Worm (Caenorhabditis elegans): ENCODE data around the gene R05A10.8.

DNA sequence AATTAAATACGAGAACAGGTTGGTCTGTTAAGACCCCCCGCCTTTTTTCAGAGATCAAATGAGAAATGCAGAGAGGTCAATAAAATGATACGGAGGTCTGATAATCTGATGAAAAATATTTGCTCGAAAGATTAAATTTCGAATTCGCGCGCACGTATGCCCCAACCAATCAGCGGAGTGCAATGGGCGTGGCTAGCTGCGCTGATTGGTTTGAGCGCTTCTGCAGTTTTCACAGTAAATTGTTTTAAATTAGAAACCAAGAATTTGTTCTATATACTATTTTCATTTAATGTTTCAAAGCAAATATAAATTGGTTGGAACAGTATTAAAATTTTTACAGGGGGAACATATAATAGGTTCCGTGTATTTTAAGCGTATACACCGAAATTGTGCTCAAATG lies 38.7 kb downstream of the R05A10.8 start:
- TF ChIP-seq mdl-1 (tag; optimal IDR thresholded peaks at IDR 0.05), result no peak
- no peak for TF ChIP-seq R02D3.7 (tag; optimal IDR thresholded peaks at IDR 0.05)
- TF ChIP-seq nhr-11 (tag; optimal IDR thresholded peaks at IDR 0.05), result no peak
- no peak for TF ChIP-seq fkh-10 (GFP tag; optimal IDR thresholded peaks at IDR 0.05)
- no peak for TF ChIP-seq ama-1 (optimal IDR thresholded peaks at IDR 0.05)
- TF ChIP-seq nhr-42 (GFP tag; IDR thresholded peaks at IDR 0.05), result no peak
- TF ChIP-seq pha-4 (GFP tag; IDR thresholded peaks at IDR 0.05), result no peak
- TF ChIP-seq pha-4 (tag; optimal IDR thresholded peaks at IDR 0.05), result no peak
- TF ChIP-seq unc-62 (GFP tag; optimal IDR thresholded peaks at IDR 0.05 in 1 of 2), result no peak
- no peak for TF ChIP-seq unc-62 (tag; optimal IDR thresholded peaks at IDR 0.05)
- TF ChIP-seq dpl-1 (GFP tag; optimal IDR thresholded peaks at IDR 0.05), result no peak

All from whole organism, L4 larva.